Fruit fly (Drosophila melanogaster) whole organism: Measurements from ENCODE around the gene CG18549.

Source experiments
- CG8478 ChIP-seq: fragments of >200 bp; optimal IDR thresholded peaks from 2 replicates; lab custom pipeline; 2018; ENCODE audit warnings: inconsistent platforms
- Dll ChIP-seq: fragments of >200 bp; optimal IDR thresholded peaks from 2 replicates; lab custom pipeline; 2017
- pan ChIP-seq: fragments of >200 bp; optimal IDR thresholded peaks from 2 replicates; lab custom pipeline; 2017
- psq ChIP-seq: fragments of >200 bp; optimal IDR thresholded peaks from 2 replicates; lab custom pipeline; 2017
- usp ChIP-seq: fragments of >200 bp; optimal IDR thresholded peaks from 2 replicates; lab custom pipeline; 2017; ENCODE audit warnings: missing biosample characterization, missing genetic modification characterization, mixed read lengths

DNA sequence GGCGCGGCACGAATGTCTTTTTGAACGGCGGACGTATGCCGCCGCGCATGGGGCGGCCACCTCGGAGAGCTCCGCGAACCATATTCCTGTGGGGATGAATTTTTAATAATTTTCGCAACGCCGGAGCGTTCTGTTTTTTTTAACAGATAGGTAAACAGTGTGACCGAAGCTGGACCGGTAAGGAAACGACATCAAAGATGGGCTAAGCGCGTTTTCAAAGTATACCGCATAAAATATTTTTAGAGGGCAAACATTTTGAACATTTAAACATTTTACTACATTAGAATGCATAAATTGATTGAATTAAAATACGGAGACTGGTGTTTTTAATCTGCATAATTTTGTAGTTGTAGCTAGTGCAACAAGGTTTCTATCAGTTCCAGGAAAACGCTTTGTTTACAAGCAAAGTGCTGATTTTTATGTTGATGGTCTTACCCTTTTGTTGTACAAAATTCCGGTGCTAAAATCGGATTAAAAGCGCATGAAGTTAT lies 19.9 kb upstream of the CG18549 start, which contains the start of the genes CG5641 and CG5245:
- TF ChIP-seq pan, result no peak
- no peak for TF ChIP-seq CG8478
- TF ChIP-seq psq (lab: Kevin White, UChicago), result no peak
- TF ChIP-seq usp (GFP tag; lab: Kevin White, UChicago), result no peak
- no peak for TF ChIP-seq Dll (lab: Kevin White, UChicago)
